Fruit fly (Drosophila melanogaster) whole organism, embryonic: ENCODE measurements around the gene CG31882.

Experiments used
- CG12744 ChIP-seq: fragments of 200-800 bp; sonication (Bioruptor generic); optimal IDR thresholded peaks from 2 replicates; lab custom pipeline; 2016; ENCODE audit warnings: missing biosample characterization, missing genetic modification characterization
- CG2875 ChIP-seq: fragments of 200-800 bp; sonication (Bioruptor generic); optimal IDR thresholded peaks from 2 replicates; lab custom pipeline; 2017; ENCODE audit warnings: missing biosample characterization, mild to moderate bottlenecking, missing genetic modification characterization, missing genetic modification reagents
- Tbp ChIP-seq: fragments of >200 bp; optimal IDR thresholded peaks from 2 replicates; lab custom pipeline; 2018; ENCODE audit warnings: missing biosample characterization, missing genetic modification characterization
- ato ChIP-seq: fragments of 200-800 bp; sonication (Bioruptor generic); IDR thresholded peaks from 2 replicates; pipeline ENCODE4 v1.3.6; 2022; ENCODE audit warnings: missing biosample characterization, missing genetic modification characterization; ENCODE audit not compliant: partially characterized antibody
- gem ChIP-seq: fragments of 200-800 bp; sonication (Bioruptor generic); optimal IDR thresholded peaks from 2 replicates; lab custom pipeline; 2019; ENCODE audit warnings: missing biosample characterization, mild to moderate bottlenecking, missing genetic modification characterization, moderate library complexity
- gfzf ChIP-seq: fragments of 200-800 bp; sonication (Bioruptor generic); optimal IDR thresholded peaks from 2 replicates; lab custom pipeline; 2016; ENCODE audit warnings: missing biosample characterization, mild to moderate bottlenecking, missing genetic modification characterization, moderate library complexity
- psq ChIP-seq: fragments of 200-800 bp; sonication (Bioruptor generic); optimal IDR thresholded peaks from 2 replicates; lab custom pipeline; 2017; ENCODE audit warnings: missing biosample characterization, missing genetic modification characterization

- TF ChIP-seq ato (GFP tag; lab: Robert Waterston, UW), result no peak
- TF ChIP-seq gfzf (GFP tag; lab: Kevin White, UChicago), result no peak
- no peak for TF ChIP-seq gem (tag; lab: Kevin White, UChicago)
- TF ChIP-seq psq (GFP tag; lab: Kevin White, UChicago), result no peak
- no peak for TF ChIP-seq CG12744
- no peak for TF ChIP-seq CG2875
- TF ChIP-seq Tbp (GFP tag; lab: Kevin White, UChicago), result no peak
These were observed 23.0 kb downstream of the CG31882 start for dm6 chr2L:9602103-9602502.
